Fruit fly (Drosophila melanogaster) whole organism, embryonic: ENCODE data around the gene EMC6.

Source experiments
- CG10321 ChIP-seq: fragments of 200-800 bp; sonication (Bioruptor generic); IDR thresholded peaks from 2 replicates; pipeline ENCODE4 v1.3.6; 2022; ENCODE audit warnings: missing biosample characterization, missing genetic modification characterization
- CG10431 ChIP-seq: fragments of 200-800 bp; sonication (Bioruptor generic); optimal IDR thresholded peaks from 3 replicates; lab custom pipeline; 2018; ENCODE audit warnings: missing biosample characterization, mild to moderate bottlenecking, missing genetic modification characterization
- CG10462 ChIP-seq: fragments of 200-800 bp; sonication (Bioruptor generic); optimal IDR thresholded peaks from 2 replicates; lab custom pipeline; 2016; ENCODE audit warnings: missing biosample characterization, missing genetic modification characterization
- CG10565 ChIP-seq: fragments of 200-800 bp; sonication (Bioruptor generic); optimal IDR thresholded peaks from 3 replicates; lab custom pipeline; 2016; ENCODE audit warnings: missing biosample characterization, mild to moderate bottlenecking, missing genetic modification characterization
- CG11560 ChIP-seq: fragments of 200-800 bp; sonication (Bioruptor generic); IDR thresholded peaks from 3 replicates; pipeline ENCODE4 v1.3.6; 2022; ENCODE audit warnings: missing biosample characterization, missing genetic modification characterization
- CG12236 ChIP-seq: fragments of 200-800 bp; sonication (Bioruptor generic); optimal IDR thresholded peaks from 2 replicates; lab custom pipeline; 2016; ENCODE audit warnings: missing biosample characterization, missing genetic modification characterization
- CG1233 ChIP-seq: fragments of 200-800 bp; sonication (Bioruptor generic); optimal IDR thresholded peaks from 4 replicates; lab custom pipeline; 2018; ENCODE audit warnings: missing biosample characterization, mild to moderate bottlenecking, missing genetic modification characterization
- CG13287 ChIP-seq: fragments of 200-800 bp; sonication (Bioruptor generic); IDR thresholded peaks from 2 replicates; pipeline ENCODE4 v1.3.6; 2022; ENCODE audit warnings: missing biosample characterization, missing genetic modification characterization; ENCODE audit not compliant: partially characterized antibody
- CG14014 ChIP-seq: fragments of 200-800 bp; sonication (Bioruptor generic); IDR thresholded peaks from 2 replicates; pipeline ENCODE4 v1.3.6; 2022; ENCODE audit warnings: missing biosample characterization, missing genetic modification characterization
- CG14860 ChIP-seq: fragments of 200-800 bp; sonication (Bioruptor generic); IDR thresholded peaks from 3 replicates; pipeline ENCODE4 v1.3.6; 2022; ENCODE audit warnings: missing biosample characterization, missing genetic modification characterization; ENCODE audit not compliant: partially characterized antibody
- CG15601 ChIP-seq: fragments of 200-800 bp; sonication (Bioruptor generic); optimal IDR thresholded peaks from 3 replicates; lab custom pipeline; 2019; ENCODE audit warnings: missing biosample characterization, mild to moderate bottlenecking, missing genetic modification characterization, moderate library complexity
- CG17361 ChIP-seq: fragments of 200-800 bp; sonication (Bioruptor generic); IDR thresholded peaks from 3 replicates; pipeline ENCODE4 v1.3.6; 2022; ENCODE audit warnings: missing biosample characterization, missing genetic modification characterization
- CG17912 ChIP-seq: fragments of 200-800 bp; sonication (Bioruptor generic); optimal IDR thresholded peaks from 2 replicates; lab custom pipeline; 2018; ENCODE audit warnings: missing biosample characterization, mild to moderate bottlenecking, missing genetic modification characterization
- CG1792 ChIP-seq: fragments of 200-800 bp; sonication (Bioruptor generic); optimal IDR thresholded peaks from 2 replicates; lab custom pipeline; 2016; ENCODE audit warnings: missing biosample characterization, missing genetic modification characterization
- CG2116 ChIP-seq: fragments of 200-800 bp; sonication (Bioruptor generic); optimal IDR thresholded peaks from 3 replicates; lab custom pipeline; 2018; ENCODE audit warnings: missing biosample characterization, mild to moderate bottlenecking, missing genetic modification characterization
- CG2129 ChIP-seq: fragments of 200-800 bp; sonication (Bioruptor generic); IDR thresholded peaks from 2 replicates; pipeline ENCODE4 v1.3.6; 2022; ENCODE audit warnings: missing biosample characterization, missing genetic modification characterization; ENCODE audit not compliant: partially characterized antibody
- CG31388 ChIP-seq: fragments of 200-800 bp; sonication (Bioruptor generic); optimal IDR thresholded peaks from 2 replicates; lab custom pipeline; 2016; ENCODE audit warnings: missing biosample characterization, missing genetic modification characterization
- CG3847 ChIP-seq: fragments of 200-800 bp; sonication (Bioruptor generic); IDR thresholded peaks from 2 replicates; pipeline ENCODE4 v1.3.6; 2022; ENCODE audit warnings: missing biosample characterization, missing genetic modification characterization
- CG3995 ChIP-seq: fragments of 200-800 bp; sonication (Bioruptor generic); optimal IDR thresholded peaks from 3 replicates; lab custom pipeline; 2016; ENCODE audit warnings: missing biosample characterization, missing genetic modification characterization
- CG5180 ChIP-seq: fragments of 200-800 bp; sonication (Bioruptor generic); optimal IDR thresholded peaks from 3 replicates; lab custom pipeline; 2017; ENCODE audit warnings: missing biosample characterization, missing genetic modification characterization, mild to moderate bottlenecking, moderate library complexity, missing genetic modification reagents
- CG6765 ChIP-seq: fragments of 200-800 bp; sonication (Bioruptor generic); optimal IDR thresholded peaks from 3 replicates; lab custom pipeline; 2017; ENCODE audit warnings: missing biosample characterization, mild to moderate bottlenecking, missing genetic modification characterization
- CG7556 ChIP-seq: fragments of 200-800 bp; sonication (Bioruptor generic); optimal IDR thresholded peaks from 2 replicates; lab custom pipeline; 2017; ENCODE audit warnings: missing biosample characterization, mild to moderate bottlenecking, missing genetic modification characterization
- CG7786 ChIP-seq: fragments of 200-800 bp; sonication (Bioruptor generic); optimal IDR thresholded peaks from 2 replicates; lab custom pipeline; 2016; ENCODE audit warnings: missing biosample characterization, missing genetic modification characterization
- CG9932 ChIP-seq: fragments of 200-800 bp; sonication (Bioruptor generic); IDR thresholded peaks from 2 replicates; pipeline ENCODE4 v1.3.6; 2022; ENCODE audit warnings: missing biosample characterization, missing genetic modification characterization
- Dip2 ChIP-seq: fragments of 200-800 bp; sonication (Bioruptor generic); IDR thresholded peaks from 2 replicates; pipeline ENCODE4 v1.3.6; 2022; ENCODE audit warnings: missing biosample characterization, missing genetic modification characterization
- Ets65A ChIP-seq: fragments of 200-800 bp; sonication (Bioruptor generic); peaks from one replicate; lab custom pipeline; 2016; ENCODE audit warnings: missing biosample characterization, missing genetic modification characterization
- Fer1 ChIP-seq: fragments of 200-800 bp; sonication (Bioruptor generic); optimal IDR thresholded peaks from 2 replicates; lab custom pipeline; 2017; ENCODE audit warnings: missing biosample characterization, mild to moderate bottlenecking, missing genetic modification characterization
- H15 ChIP-seq: fragments of 200-800 bp; sonication (Bioruptor generic); IDR thresholded peaks from 3 replicates; pipeline ENCODE4 v1.3.6; 2022; ENCODE audit warnings: missing biosample characterization, missing genetic modification characterization
- HHEX ChIP-seq: fragments of 200-800 bp; sonication (Bioruptor generic); optimal IDR thresholded peaks from 3 replicates; lab custom pipeline; 2017; ENCODE audit warnings: missing biosample characterization, mild to moderate bottlenecking, missing genetic modification characterization, missing genetic modification reagents
- Hand ChIP-seq: fragments of 200-800 bp; sonication (Bioruptor generic); optimal IDR thresholded peaks from 2 replicates; lab custom pipeline; 2017; ENCODE audit warnings: mild to moderate bottlenecking, missing biosample characterization, missing genetic modification reagents, missing genetic modification characterization
- Hmx ChIP-seq: fragments of 200-800 bp; sonication (Bioruptor generic); optimal IDR thresholded peaks from 2 replicates; lab custom pipeline; 2016; ENCODE audit warnings: missing biosample characterization, missing genetic modification characterization
- MESR4 ChIP-seq: fragments of 200-800 bp; sonication (Bioruptor generic); optimal IDR thresholded peaks from 2 replicates; lab custom pipeline; 2018; ENCODE audit warnings: missing biosample characterization, mild to moderate bottlenecking, missing genetic modification characterization, moderate library complexity
- Mes4 ChIP-seq: fragments of 200-800 bp; sonication (Bioruptor generic); optimal IDR thresholded peaks from 2 replicates; lab custom pipeline; 2016; ENCODE audit warnings: missing biosample characterization, missing genetic modification characterization
- Ptx1 ChIP-seq: fragments of 200-800 bp; sonication (Bioruptor generic); IDR thresholded peaks from 2 replicates; pipeline ENCODE4 v1.3.6; 2022; ENCODE audit warnings: missing biosample characterization, missing genetic modification characterization
- Rfx ChIP-seq: fragments of 200-800 bp; sonication (Bioruptor generic); IDR thresholded peaks from 2 replicates; pipeline ENCODE4 v1.3.6; 2022; ENCODE audit warnings: missing biosample characterization, missing genetic modification characterization
- Trl ChIP-seq, 3 experiments: fragments of >200 bp in 2 of 3; fragments of 200-800 bp in 1 of 3; sonication (Bioruptor generic) in 1 of 3; optimal IDR thresholded peaks; 2 replicates in 1 of 3; 3 replicates in 2 of 3; lab custom pipeline; 2016 to 2017; ENCODE audit warnings: missing biosample characterization in 1 of 3, missing genetic modification characterization in 1 of 3
- bsh ChIP-seq, 2 experiments: fragments of 200-800 bp; sonication (Bioruptor generic); optimal IDR thresholded peaks; 2 replicates each; lab custom pipeline; 2017 to 2018; ENCODE audit warnings: mild to moderate bottlenecking in 2 of 2, missing biosample characterization in 2 of 2, missing genetic modification characterization in 2 of 2, moderate library complexity in 1 of 2
- da ChIP-seq: fragments of 200-800 bp; sonication (Bioruptor generic); optimal IDR thresholded peaks from 2 replicates; lab custom pipeline; 2016; ENCODE audit warnings: missing biosample characterization, missing genetic modification characterization
- en ChIP-seq: fragments of 200-800 bp; sonication (Bioruptor generic); optimal IDR thresholded peaks from 2 replicates; lab custom pipeline; 2016; ENCODE audit warnings: missing biosample characterization, missing genetic modification characterization
- fd102C ChIP-seq: fragments of 200-800 bp; sonication (Bioruptor generic); optimal IDR thresholded peaks from 2 replicates; lab custom pipeline; 2018; ENCODE audit warnings: missing biosample characterization, mild to moderate bottlenecking, missing genetic modification characterization, moderate library complexity
- gfzf ChIP-seq: fragments of 200-800 bp; sonication (Bioruptor generic); optimal IDR thresholded peaks from 2 replicates; lab custom pipeline; 2016; ENCODE audit warnings: missing biosample characterization, mild to moderate bottlenecking, missing genetic modification characterization, moderate library complexity
- ham ChIP-seq: fragments of 200-800 bp; sonication (Bioruptor generic); IDR thresholded peaks from 2 replicates; pipeline ENCODE4 v1.3.6; 2022; ENCODE audit warnings: missing biosample characterization, missing genetic modification characterization
- kay ChIP-seq: fragments of 200-800 bp; sonication (Bioruptor generic); optimal IDR thresholded peaks from 2 replicates; lab custom pipeline; 2016; ENCODE audit warnings: missing biosample characterization, missing genetic modification characterization
- nerfin-2 ChIP-seq: fragments of 200-800 bp; sonication (Bioruptor generic); IDR thresholded peaks from 2 replicates; pipeline ENCODE4 v1.3.6; 2022; ENCODE audit warnings: missing biosample characterization, missing genetic modification characterization; ENCODE audit not compliant: partially characterized antibody
- oc ChIP-seq: fragments of 200-800 bp; sonication (Bioruptor generic); optimal IDR thresholded peaks from 2 replicates; lab custom pipeline; 2018; ENCODE audit warnings: missing biosample characterization, mild to moderate bottlenecking, missing genetic modification characterization, moderate library complexity
- pfk ChIP-seq: fragments of 200-800 bp; sonication (Bioruptor generic); optimal IDR thresholded peaks from 2 replicates; lab custom pipeline; 2018; ENCODE audit warnings: missing biosample characterization, mild to moderate bottlenecking, missing genetic modification characterization, moderate library complexity
- pho ChIP-seq: fragments of 200-800 bp; sonication (Bioruptor generic); optimal IDR thresholded peaks from 2 replicates; lab custom pipeline; 2016; ENCODE audit warnings: missing biosample characterization, missing genetic modification characterization
- ro ChIP-seq: fragments of 200-800 bp; sonication (Bioruptor generic); IDR thresholded peaks from 2 replicates; pipeline ENCODE4 v1.3.6; 2022; ENCODE audit warnings: missing biosample characterization, missing genetic modification characterization
- sim ChIP-seq: fragments of 200-800 bp; sonication (Bioruptor generic); IDR thresholded peaks from 2 replicates; pipeline ENCODE4 v1.3.6; 2022; ENCODE audit warnings: missing biosample characterization, missing genetic modification characterization
- sisA ChIP-seq: fragments of 200-800 bp; sonication (Bioruptor generic); IDR thresholded peaks from 2 replicates; pipeline ENCODE4 v1.3.6; 2022; ENCODE audit warnings: missing biosample characterization, missing genetic modification characterization
- slp2 ChIP-seq: fragments of 200-800 bp; sonication (Bioruptor generic); optimal IDR thresholded peaks from 2 replicates; lab custom pipeline; 2016; ENCODE audit warnings: missing biosample characterization, missing genetic modification characterization
- stwl ChIP-seq: fragments of 200-800 bp; sonication (Bioruptor generic); optimal IDR thresholded peaks from 3 replicates; lab custom pipeline; 2018; ENCODE audit warnings: missing biosample characterization, mild to moderate bottlenecking, missing genetic modification characterization, moderate library complexity

Gene EMC6

DNA sequence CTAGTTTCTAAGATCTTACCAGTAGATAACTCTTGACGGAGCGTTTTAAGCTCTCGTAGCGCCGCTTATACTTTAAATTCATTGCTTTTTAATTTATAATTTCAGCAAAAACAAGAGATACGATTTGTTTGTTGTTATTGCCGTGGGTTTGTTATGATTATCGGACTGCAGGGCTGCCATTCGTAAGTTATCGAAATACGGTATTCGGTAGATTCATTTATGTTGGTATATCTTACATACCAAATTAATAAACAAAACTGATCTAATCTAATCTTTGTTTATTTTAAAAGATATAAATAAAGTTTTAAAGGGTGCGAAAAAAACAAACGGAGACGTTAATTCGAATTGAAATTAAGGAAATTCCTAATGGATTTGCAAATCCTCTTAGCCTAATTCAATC lies 31.2 kb upstream of the EMC6 start, which contains the start of the genes CG31111 and stac (continued):
- TF ChIP-seq CG15601 (tag; lab: Kevin White, UChicago) (no peak), ham (GFP tag; lab: Robert Waterston, UW) (no peak), slp2 (GFP tag; lab: Kevin White, UChicago) (no peak), CG3995 (no peak), da (no peak), Mes4 (GFP tag; lab: Kevin White, UChicago) (no peak), CG10565 (GFP tag; lab: Kevin White, UChicago) (no peak), CG13287 (GFP tag; lab: Robert Waterston, UW) (peak; percentile 37; the same call in 1 of the 2 replicates), oc (tag; lab: Kevin White, UChicago) (no peak), CG9932 (no peak), fd102C (no peak), CG10462 (no peak), Rfx (GFP tag; lab: Robert Waterston, UW) (no peak), CG2116 (GFP tag; lab: Kevin White, UChicago) (peak; percentile 98), CG12236 (no peak), Trl (optimal IDR thresholded peaks at IDR 0.05; lab: Kevin White, UChicago) (no peak), Trl (GFP tag; optimal IDR thresholded peaks at IDR 0.05; lab: Kevin White, UChicago) (no peak), HHEX (GFP tag; lab: Kevin White, UChicago) (no peak), CG5180 (GFP tag; lab: Kevin White, UChicago) (no peak), stwl (peak; percentile 62), CG1233 (GFP tag; lab: Kevin White, UChicago) (no peak), CG11560 (tag; lab: Robert Waterston, UW) (no peak), CG10321 (no peak), ro (GFP tag; lab: Robert Waterston, UW) (no peak), CG7786 (no peak), Hand (GFP tag; lab: Kevin White, UChicago) (no peak), CG17912 (no peak), H15 (no peak), CG6765 (GFP tag; lab: Kevin White, UChicago) (no peak), pho (GFP tag; lab: Kevin White, UChicago) (no peak), nerfin-2 (GFP tag; lab: Robert Waterston, UW) (no peak), sisA (GFP tag; lab: Robert Waterston, UW) (no peak), pfk (GFP tag; lab: Kevin White, UChicago) (peak; percentile 44), CG10431 (GFP tag; lab: Kevin White, UChicago) (no peak), CG14014 (GFP tag; lab: Robert Waterston, UW) (no peak), CG31388 (no peak), gfzf (GFP tag; lab: Kevin White, UChicago) (peak; percentile 49), sim (GFP tag; lab: Robert Waterston, UW) (no peak), MESR4 (no peak), en (GFP tag; lab: Kevin White, UChicago) (no peak), CG2129 (no peak), Dip2 (GFP tag; lab: Robert Waterston, UW) (no peak), CG7556 (no peak), CG3847 (no peak), CG17361 (GFP tag; lab: Robert Waterston, UW) (no peak), Fer1 (GFP tag; lab: Kevin White, UChicago) (peak; percentile 51), bsh (GFP tag; optimal IDR thresholded peaks at IDR 0.05; lab: Kevin White, UChicago) (no peak), CG1792 (no peak), Hmx (GFP tag; lab: Kevin White, UChicago) (peak; percentile 42), Ets65A (GFP tag; lab: Kevin White, UChicago) (no peak), kay (GFP tag; lab: Kevin White, UChicago) (no peak), CG14860 (no peak), Ptx1 (GFP tag; lab: Robert Waterston, UW) (no peak)
